Worm (Caenorhabditis elegans) whole organism, L4 larva: ENCODE results near the gene math-3.

Source experiments
- aly-2 ChIP-seq: sonication (generic microtip); optimal IDR thresholded peaks from 2 replicates; lab custom pipeline; 2018; ENCODE audit warnings: missing biosample characterization, missing genetic modification characterization
- ceh-82 ChIP-seq: sonication (generic microtip); optimal IDR thresholded peaks from 2 replicates; lab custom pipeline; 2017; ENCODE audit warnings: missing biosample characterization, missing genetic modification characterization
- ces-1 ChIP-seq: fragments of 150-350 bp; sonication (generic microtip); optimal IDR thresholded peaks from 4 replicates; lab custom pipeline; 2014; ENCODE audit warnings: missing biosample characterization, missing genetic modification reagents, missing genetic modification characterization
- ctbp-1 ChIP-seq: fragments of 200-800 bp; sonication (Bioruptor generic); IDR thresholded peaks from 2 replicates; pipeline ENCODE4 v1.3.6; 2022; ENCODE audit warnings: missing genetic modification reagents, missing genetic modification characterization, missing compliant biosample characterization
- dve-1 ChIP-seq: sonication (generic microtip); optimal IDR thresholded peaks from 2 replicates; lab custom pipeline; 2017; ENCODE audit warnings: antibody characterized with exemption, mild to moderate bottlenecking, missing genetic modification characterization, missing compliant biosample characterization; ENCODE audit not compliant: insufficient read depth
- fkh-10 ChIP-seq: fragments of 150-350 bp; optimal IDR thresholded peaks from 2 replicates; lab custom pipeline; 2014; ENCODE audit warnings: missing biosample characterization, missing genetic modification reagents, missing genetic modification characterization
- gei-8 ChIP-seq: fragments of 200-800 bp; sonication (Bioruptor generic); optimal IDR thresholded peaks from 2 replicates; lab custom pipeline; 2018; ENCODE audit warnings: mild to moderate bottlenecking, missing genetic modification characterization, missing compliant biosample characterization
- hlh-30 ChIP-seq: sonication (generic microtip); optimal IDR thresholded peaks from 2 replicates; lab custom pipeline; 2017; ENCODE audit warnings: antibody characterized with exemption, mild to moderate bottlenecking, missing genetic modification characterization, missing compliant biosample characterization; ENCODE audit not compliant: insufficient read depth
- lin-15B ChIP-seq: fragments of 150-350 bp; sonication (generic microtip); optimal IDR thresholded peaks from 3 replicates; lab custom pipeline; 2014; ENCODE audit warnings: missing biosample characterization, missing genetic modification characterization
- lsy-2 ChIP-seq, 2 experiments: fragments of 150-350 bp in 1 of 2; sonication (generic microtip) in 1 of 2; optimal IDR thresholded peaks; 2 replicates each; lab custom pipeline; 2014 to 2017; ENCODE audit warnings: missing biosample characterization in 2 of 2, missing genetic modification characterization in 2 of 2
- nhr-77 ChIP-seq: fragments of 150-350 bp; optimal IDR thresholded peaks from 2 replicates; lab custom pipeline; 2014; ENCODE audit warnings: missing biosample characterization, missing genetic modification characterization
- pqm-1 ChIP-seq: sonication (generic microtip); optimal IDR thresholded peaks from 2 replicates; lab custom pipeline; 2017; ENCODE audit warnings: missing biosample characterization, missing genetic modification characterization

ce11 chrII:1784799-1785198, 12.9 kb downstream of the math-3 start, which contains the start of gene C08F1.11:
- TF ChIP-seq fkh-10 (no peak), gei-8 (no peak), lin-15B (no peak), ces-1 (GFP tag; lab: Kevin White, UChicago) (no peak), aly-2 (tag; lab: Kevin White, UChicago) (no peak), lsy-2 (tag; optimal IDR thresholded peaks at IDR 0.05; lab: Kevin White, UChicago) (no peak), dve-1 (no peak), pqm-1 (tag; lab: Kevin White, UChicago) (no peak), ceh-82 (tag; lab: Kevin White, UChicago) (no peak), hlh-30 (tag; lab: Kevin White, UChicago) (no peak), ctbp-1 (no peak), nhr-77 (tag; lab: Kevin White, UChicago) (no peak)
